Fruit fly (Drosophila melanogaster): ENCODE results near the gene Pex12.

Gene Pex12

dm6 chr2L:852647-853111, 36.9 kb downstream of the Pex12 start, which contains the start of the genes CG4291 and kraken (continued):
- no peak for TF ChIP-seq ro (GFP tag; IDR thresholded peaks at IDR 0.05)
- TF ChIP-seq CG4617 (GFP tag; optimal IDR thresholded peaks at IDR 0.05; ENCODE audit: borderline replicate concordance), result peak; percentile 94
- peak; percentile 99 for TF ChIP-seq CG8281 (tag; optimal IDR thresholded peaks at IDR 0.05)
- no peak for TF ChIP-seq CG11398 (GFP tag; optimal IDR thresholded peaks at IDR 0.05)
- peak; percentile 68; the same call in 1 of the 2 replicates for TF ChIP-seq onecut (GFP tag; IDR thresholded peaks at IDR 0.05)
- peak; percentile 6 for TF ChIP-seq Camta (GFP tag; optimal IDR thresholded peaks at IDR 0.05)
- 0 out of 2 replicates have a peak, but pooled peaks have one; percentile 18 for TF ChIP-seq al (GFP tag; IDR thresholded peaks at IDR 0.05)
- TF ChIP-seq CG6689 (GFP tag; IDR thresholded peaks at IDR 0.05), result peak; percentile 22; the same call in 1 of the 2 replicates
- peak; percentile 44; the same call in 2 of the 3 replicates for TF ChIP-seq CG16813 (GFP tag; IDR thresholded peaks at IDR 0.05; ENCODE audit: partially characterized antibody)
- peak; percentile 63 for TF ChIP-seq gsb-n (tag; optimal IDR thresholded peaks at IDR 0.05)
- 0 out of 3 replicates have a peak, but pooled peaks have one; percentile 6 for TF ChIP-seq CG7963 (GFP tag; IDR thresholded peaks at IDR 0.05; ENCODE audit: partially characterized antibody)
- peak; percentile 31 for TF ChIP-seq Chrac-16 (GFP tag; optimal IDR thresholded peaks at IDR 0.05)
- peak in 1 of 2 experiments; percentile 12 for TF ChIP-seq insv (GFP tag; optimal IDR thresholded peaks at IDR 0.05)
- peak; percentile 62 for TF ChIP-seq CG15479 (GFP tag; optimal IDR thresholded peaks at IDR 0.05)
- peak; percentile 70 for TF ChIP-seq Opbp (GFP tag; IDR thresholded peaks at IDR 0.05; ENCODE audit: partially characterized antibody)
- TF ChIP-seq mirr (GFP tag; optimal IDR thresholded peaks at IDR 0.05), result peak; percentile 72
- TF ChIP-seq NC2β (GFP tag; optimal IDR thresholded peaks at IDR 0.05), result no peak
- TF ChIP-seq CG7928 (GFP tag; optimal IDR thresholded peaks at IDR 0.05), result no peak
- TF ChIP-seq ab (GFP tag; optimal IDR thresholded peaks at IDR 0.05), result no peak
- peak; percentile 74 for TF ChIP-seq Antp (GFP tag; optimal IDR thresholded peaks at IDR 0.05)
- TF ChIP-seq CG9609 (GFP tag; optimal IDR thresholded peaks at IDR 0.05), result peak; percentile 56
- peak; percentile 92 for TF ChIP-seq Ets65A (GFP tag)
- peak; percentile 66 for TF ChIP-seq CG12155 (GFP tag; optimal IDR thresholded peaks at IDR 0.05)
- peak; percentile 38 for TF ChIP-seq dm (GFP tag; optimal IDR thresholded peaks at IDR 0.05)
- TF ChIP-seq CG11093 (GFP tag; IDR thresholded peaks at IDR 0.05), result 0 out of 3 replicates have a peak, but pooled peaks have one; percentile 19
- TF ChIP-seq h (optimal IDR thresholded peaks at IDR 0.05), result no peak
- TF ChIP-seq caup (GFP tag; optimal IDR thresholded peaks at IDR 0.05; ENCODE audit: severe bottlenecking), result peak; percentile 55
- TF ChIP-seq bigmax (GFP tag; optimal IDR thresholded peaks at IDR 0.05), result no peak
- peak; percentile 53 for TF ChIP-seq Fer1 (GFP tag; optimal IDR thresholded peaks at IDR 0.05)
- TF ChIP-seq CG1792 (GFP tag; optimal IDR thresholded peaks at IDR 0.05), result peak; percentile 31
- TF ChIP-seq ash1 (GFP tag; optimal IDR thresholded peaks at IDR 0.05), result peak; percentile 14
- no peak for TF ChIP-seq zen2 (GFP tag; IDR thresholded peaks at IDR 0.05; ENCODE audit: partially characterized antibody)
- TF ChIP-seq Tbp (GFP tag; optimal IDR thresholded peaks at IDR 0.05), result no peak
- peak; percentile 6; the same call in 1 of the 2 replicates for TF ChIP-seq peb (GFP tag; IDR thresholded peaks at IDR 0.05)
- no peak for TF ChIP-seq sc (optimal IDR thresholded peaks at IDR 0.05)
- no peak for TF ChIP-seq sc (GFP tag; optimal IDR thresholded peaks at IDR 0.05)
- TF ChIP-seq eve (GFP tag; optimal IDR thresholded peaks at IDR 0.05), result no peak
- no peak for TF ChIP-seq CG1529 (GFP tag; optimal IDR thresholded peaks at IDR 0.05)
- peak; percentile 68 for TF ChIP-seq Bgb (GFP tag; IDR thresholded peaks at IDR 0.05; ENCODE audit: partially characterized antibody)
- no peak for TF ChIP-seq yki (optimal IDR thresholded peaks at IDR 0.05)
- TF ChIP-seq CG10321 (GFP tag; IDR thresholded peaks at IDR 0.05), result peak; percentile 42; the same call in 1 of the 2 replicates
- TF ChIP-seq sens (GFP tag), result peak; percentile 84
- no peak for TF ChIP-seq CG6254 (GFP tag; optimal IDR thresholded peaks at IDR 0.05)
- TF ChIP-seq cg (GFP tag; optimal IDR thresholded peaks at IDR 0.05), result no peak
- TF ChIP-seq CG7987 (GFP tag; optimal IDR thresholded peaks at IDR 0.05), result peak; percentile 64
- TF ChIP-seq CG17912 (GFP tag; optimal IDR thresholded peaks at IDR 0.05), result peak; percentile 58
- peak; percentile 84 for TF ChIP-seq CG2120 (GFP tag; optimal IDR thresholded peaks at IDR 0.05)
- peak; percentile 52 for TF ChIP-seq phol (tag; optimal IDR thresholded peaks at IDR 0.05)
- TF ChIP-seq B-H2 (GFP tag; optimal IDR thresholded peaks at IDR 0.05), result peak; percentile 85
- peak; percentile 83 for TF ChIP-seq HmgZ (tag; optimal IDR thresholded peaks at IDR 0.05)
- peak; percentile 40 for TF ChIP-seq CG7839 (tag; optimal IDR thresholded peaks at IDR 0.05)
